Fruit fly (Drosophila melanogaster) whole organism, embryonic: ENCODE measurements around the gene Obp19c.

Experiments used
- B-H2 ChIP-seq: fragments of 200-800 bp; sonication (Bioruptor generic); optimal IDR thresholded peaks from 2 replicates; lab custom pipeline; 2018; ENCODE audit warnings: missing biosample characterization, mild to moderate bottlenecking, missing genetic modification characterization
- Bteb2 ChIP-seq: fragments of 200-800 bp; sonication (Bioruptor generic); optimal IDR thresholded peaks from 2 replicates; lab custom pipeline; 2016; ENCODE audit warnings: missing biosample characterization, missing genetic modification characterization
- CG11504 ChIP-seq: fragments of 200-800 bp; sonication (Bioruptor generic); optimal IDR thresholded peaks from 3 replicates; lab custom pipeline; 2019; ENCODE audit warnings: missing biosample characterization, mild to moderate bottlenecking, missing genetic modification characterization, moderate library complexity
- CG13287 ChIP-seq: fragments of 200-800 bp; sonication (Bioruptor generic); IDR thresholded peaks from 2 replicates; pipeline ENCODE4 v1.3.6; 2022; ENCODE audit warnings: missing biosample characterization, missing genetic modification characterization; ENCODE audit not compliant: partially characterized antibody
- CG13296 ChIP-seq: fragments of 200-800 bp; sonication (Bioruptor generic); optimal IDR thresholded peaks from 3 replicates; lab custom pipeline; 2018; ENCODE audit warnings: missing biosample characterization, mild to moderate bottlenecking, missing genetic modification characterization
- CG17802 ChIP-seq: fragments of 200-800 bp; sonication (Bioruptor generic); optimal IDR thresholded peaks from 2 replicates; lab custom pipeline; 2018; ENCODE audit warnings: missing biosample characterization, mild to moderate bottlenecking, missing genetic modification characterization, moderate library complexity
- CG2116 ChIP-seq: fragments of 200-800 bp; sonication (Bioruptor generic); optimal IDR thresholded peaks from 3 replicates; lab custom pipeline; 2018; ENCODE audit warnings: missing biosample characterization, mild to moderate bottlenecking, missing genetic modification characterization
- CG31224 ChIP-seq: fragments of 200-800 bp; sonication (Bioruptor generic); IDR thresholded peaks from 2 replicates; pipeline ENCODE4 v1.3.6; 2022; ENCODE audit warnings: missing biosample characterization, missing genetic modification characterization
- CG32772 ChIP-seq: fragments of 200-800 bp; sonication (Bioruptor generic); IDR thresholded peaks from 2 replicates; pipeline ENCODE4 v1.3.6; 2022; ENCODE audit warnings: missing biosample characterization, missing genetic modification characterization
- CG34224 ChIP-seq: fragments of 200-800 bp; sonication (Bioruptor generic); IDR thresholded peaks from 3 replicates; pipeline ENCODE4 v1.3.6; 2022; ENCODE audit warnings: missing biosample characterization, missing genetic modification characterization; ENCODE audit not compliant: partially characterized antibody
- CG42726 ChIP-seq: fragments of 200-800 bp; sonication (Bioruptor generic); IDR thresholded peaks from 2 replicates; pipeline ENCODE4 v1.3.6; 2022; ENCODE audit warnings: missing biosample characterization, missing genetic modification characterization; ENCODE audit not compliant: partially characterized antibody
- CG6272 ChIP-seq: fragments of 200-800 bp; sonication (Bioruptor generic); IDR thresholded peaks from 2 replicates; pipeline ENCODE4 v1.3.6; 2022; ENCODE audit warnings: missing biosample characterization, missing genetic modification characterization
- CG6813 ChIP-seq: fragments of 200-800 bp; sonication (Bioruptor generic); optimal IDR thresholded peaks from 2 replicates; lab custom pipeline; 2017; ENCODE audit warnings: missing biosample characterization, missing genetic modification characterization, mild to moderate bottlenecking, moderate library complexity, missing genetic modification reagents
- CG8924 ChIP-seq: fragments of 200-800 bp; optimal IDR thresholded peaks from 3 replicates; lab custom pipeline; 2019; ENCODE audit warnings: missing biosample characterization, mild to moderate bottlenecking, missing genetic modification characterization, moderate library complexity
- CG8944 ChIP-seq: fragments of 200-800 bp; sonication (Bioruptor generic); optimal IDR thresholded peaks from 3 replicates; lab custom pipeline; 2016; ENCODE audit warnings: missing biosample characterization, missing genetic modification characterization
- CG9215 ChIP-seq: fragments of 200-800 bp; sonication (Bioruptor generic); IDR thresholded peaks from 2 replicates; pipeline ENCODE4 v1.3.6; 2022; ENCODE audit warnings: missing biosample characterization, missing genetic modification characterization
- Deaf1 ChIP-seq: fragments of 200-800 bp; optimal IDR thresholded peaks from 3 replicates; lab custom pipeline; 2019; ENCODE audit warnings: missing biosample characterization, mild to moderate bottlenecking, missing genetic modification characterization, moderate library complexity
- Elba2 ChIP-seq: fragments of 200-800 bp; sonication (Bioruptor generic); optimal IDR thresholded peaks from 3 replicates; lab custom pipeline; 2016; ENCODE audit warnings: missing biosample characterization, missing genetic modification characterization
- Gug ChIP-seq: fragments of 200-800 bp; sonication (Bioruptor generic); IDR thresholded peaks from 4 replicates; pipeline ENCODE4 v1.3.6; 2022; ENCODE audit warnings: missing biosample characterization, missing genetic modification characterization
- HLH4C ChIP-seq: fragments of 200-800 bp; sonication (Bioruptor generic); IDR thresholded peaks from 3 replicates; pipeline ENCODE4 v1.3.6; 2022; ENCODE audit warnings: missing biosample characterization, missing genetic modification characterization; ENCODE audit not compliant: partially characterized antibody
- Hsf ChIP-seq: fragments of 200-800 bp; sonication (Bioruptor generic); optimal IDR thresholded peaks from 3 replicates; lab custom pipeline; 2016; ENCODE audit warnings: missing biosample characterization, missing genetic modification characterization
- Med ChIP-seq: fragments of 200-800 bp; sonication (Bioruptor generic); peaks from one replicate; lab custom pipeline; 2016; ENCODE audit warnings: missing biosample characterization, missing genetic modification characterization, mild to moderate bottlenecking, inconsistent platforms, moderate library complexity
- Myb ChIP-seq: fragments of 200-800 bp; sonication (Bioruptor generic); optimal IDR thresholded peaks from 2 replicates; lab custom pipeline; 2016; ENCODE audit warnings: missing biosample characterization, missing genetic modification characterization
- Nf-YB ChIP-seq: fragments of 200-800 bp; sonication (Bioruptor generic); optimal IDR thresholded peaks from 3 replicates; lab custom pipeline; 2019; ENCODE audit warnings: missing biosample characterization, mild to moderate bottlenecking, missing genetic modification characterization, moderate library complexity
- Rfx ChIP-seq: fragments of 200-800 bp; sonication (Bioruptor generic); IDR thresholded peaks from 2 replicates; pipeline ENCODE4 v1.3.6; 2022; ENCODE audit warnings: missing biosample characterization, missing genetic modification characterization
- YL-1 ChIP-seq: fragments of 200-800 bp; sonication (Bioruptor generic); optimal IDR thresholded peaks from 3 replicates; lab custom pipeline; 2017; ENCODE audit warnings: missing biosample characterization, mild to moderate bottlenecking, missing genetic modification characterization
- ato ChIP-seq: fragments of 200-800 bp; sonication (Bioruptor generic); IDR thresholded peaks from 2 replicates; pipeline ENCODE4 v1.3.6; 2022; ENCODE audit warnings: missing biosample characterization, missing genetic modification characterization; ENCODE audit not compliant: partially characterized antibody
- cas ChIP-seq: fragments of 200-800 bp; sonication (Bioruptor generic); IDR thresholded peaks from 2 replicates; pipeline ENCODE4 v1.3.6; 2022; ENCODE audit warnings: missing biosample characterization, missing genetic modification characterization
- chif ChIP-seq, 2 experiments: fragments of 200-800 bp; sonication (Bioruptor generic); optimal IDR thresholded peaks; 3 replicates each; lab custom pipeline; 2016; ENCODE audit warnings: missing biosample characterization in 2 of 2, missing genetic modification characterization in 2 of 2
- dmrt11E ChIP-seq: fragments of 200-800 bp; sonication (Bioruptor generic); optimal IDR thresholded peaks from 3 replicates; lab custom pipeline; 2018; ENCODE audit warnings: missing biosample characterization, mild to moderate bottlenecking, missing genetic modification characterization, moderate library complexity
- eve ChIP-seq, 2 experiments: fragments of >200 bp; optimal IDR thresholded peaks; 2 replicates each; lab custom pipeline; 2017; ENCODE audit warnings: missing biosample characterization in 2 of 2, missing genetic modification characterization in 2 of 2
- eyg ChIP-seq: fragments of 200-800 bp; sonication (Bioruptor generic); optimal IDR thresholded peaks from 3 replicates; lab custom pipeline; 2016; ENCODE audit warnings: missing biosample characterization, missing genetic modification characterization
- hbn ChIP-seq: fragments of 200-800 bp; sonication (Bioruptor generic); IDR thresholded peaks from 2 replicates; pipeline ENCODE4 v1.3.6; 2022; ENCODE audit warnings: missing biosample characterization, missing genetic modification characterization; ENCODE audit not compliant: partially characterized antibody
- ind ChIP-seq: fragments of 200-800 bp; sonication (Bioruptor generic); optimal IDR thresholded peaks from 3 replicates; lab custom pipeline; 2016; ENCODE audit warnings: missing biosample characterization, missing genetic modification characterization
- jumu ChIP-seq: fragments of 200-800 bp; sonication (Bioruptor generic); optimal IDR thresholded peaks from 3 replicates; lab custom pipeline; 2016; ENCODE audit warnings: missing biosample characterization, missing genetic modification characterization
- lbe ChIP-seq: fragments of 200-800 bp; sonication (Bioruptor generic); optimal IDR thresholded peaks from 2 replicates; lab custom pipeline; 2016; ENCODE audit warnings: missing biosample characterization, mild to moderate bottlenecking, missing genetic modification characterization
- lilli ChIP-seq: fragments of 200-800 bp; sonication (Bioruptor generic); optimal IDR thresholded peaks from 3 replicates; lab custom pipeline; 2016; ENCODE audit warnings: missing biosample characterization, missing genetic modification characterization
- lola ChIP-seq, 3 experiments: fragments of >200 bp in 2 of 3; fragments of 200-800 bp in 1 of 3; sonication (Bioruptor generic) in 1 of 3; optimal IDR thresholded peaks; 2 replicates each; lab custom pipeline; 2017 to 2019; ENCODE audit warnings: missing biosample characterization in 3 of 3, missing genetic modification characterization in 3 of 3, mild to moderate bottlenecking in 1 of 3, moderate library complexity in 1 of 3
- luna ChIP-seq: fragments of 200-800 bp; sonication (Bioruptor generic); optimal IDR thresholded peaks from 2 replicates; lab custom pipeline; 2016; ENCODE audit warnings: missing biosample characterization, missing genetic modification characterization
- nerfin-2 ChIP-seq: fragments of 200-800 bp; sonication (Bioruptor generic); IDR thresholded peaks from 2 replicates; pipeline ENCODE4 v1.3.6; 2022; ENCODE audit warnings: missing biosample characterization, missing genetic modification characterization; ENCODE audit not compliant: partially characterized antibody
- prd ChIP-seq, 3 experiments: fragments of >200 bp in 2 of 3; fragments of 200-800 bp in 1 of 3; sonication (Bioruptor generic) in 1 of 3; optimal IDR thresholded peaks in 2 of 3; IDR thresholded peaks in 1 of 3; 2 replicates in 2 of 3; 3 replicates in 1 of 3; pipeline versions ENCODE4 v1.3.6 to Lab custom; 2017 to 2022; ENCODE audit warnings: missing biosample characterization in 1 of 3, missing genetic modification characterization in 1 of 3
- ro ChIP-seq: fragments of 200-800 bp; sonication (Bioruptor generic); IDR thresholded peaks from 2 replicates; pipeline ENCODE4 v1.3.6; 2022; ENCODE audit warnings: missing biosample characterization, missing genetic modification characterization
- sens ChIP-seq: fragments of 200-800 bp; sonication (Bioruptor generic); peaks from one replicate; lab custom pipeline; 2016; ENCODE audit warnings: missing biosample characterization, missing genetic modification characterization
- shn ChIP-seq: fragments of 200-800 bp; sonication (Bioruptor generic); optimal IDR thresholded peaks from 3 replicates; lab custom pipeline; 2016; ENCODE audit warnings: missing biosample characterization, missing genetic modification characterization
- sna ChIP-seq: fragments of 200-800 bp; sonication (Bioruptor generic); IDR thresholded peaks from 2 replicates; pipeline ENCODE4 v1.3.6; 2022; ENCODE audit warnings: missing biosample characterization, missing genetic modification characterization; ENCODE audit not compliant: partially characterized antibody
- ssp ChIP-seq: fragments of 200-800 bp; sonication (Bioruptor generic); IDR thresholded peaks from 2 replicates; pipeline ENCODE4 v1.3.6; 2022; ENCODE audit warnings: missing biosample characterization, missing genetic modification characterization
- stwl ChIP-seq: fragments of 200-800 bp; sonication (Bioruptor generic); optimal IDR thresholded peaks from 3 replicates; lab custom pipeline; 2018; ENCODE audit warnings: missing biosample characterization, mild to moderate bottlenecking, missing genetic modification characterization, moderate library complexity
- tna ChIP-seq: fragments of 200-800 bp; sonication (Bioruptor generic); IDR thresholded peaks from 2 replicates; pipeline ENCODE4 v1.3.6; 2022; ENCODE audit warnings: missing biosample characterization, missing genetic modification characterization; ENCODE audit not compliant: partially characterized antibody
- vnd ChIP-seq: fragments of 200-800 bp; sonication (Bioruptor generic); IDR thresholded peaks from 3 replicates; pipeline ENCODE4 v1.3.6; 2022; ENCODE audit warnings: missing biosample characterization, missing genetic modification characterization; ENCODE audit not compliant: partially characterized antibody

Obp19c gene

dm6 chrX:20423747-20424165, 5.0 kb upstream of the Obp19c start, which contains the start of the genes Pp4-19C and cactin (continued):
- no peak for TF ChIP-seq B-H2 (GFP tag; lab: Kevin White, UChicago)
- TF ChIP-seq Gug (GFP tag; lab: Robert Waterston, UW), result peak; percentile 13; the same call in 1 of the 4 replicates
- TF ChIP-seq eve (GFP tag; optimal IDR thresholded peaks at IDR 0.05; lab: Kevin White, UChicago), result no peak
- peak; percentile 61; the same call in 1 of the 2 replicates for TF ChIP-seq CG42726 (GFP tag; lab: Robert Waterston, UW)
- TF ChIP-seq Nf-YB (GFP tag; lab: Kevin White, UChicago), result peak; percentile 48
- TF ChIP-seq lbe (GFP tag; lab: Kevin White, UChicago), result peak; percentile 6
- peak; percentile 3 for TF ChIP-seq Bteb2 (GFP tag; lab: Kevin White, UChicago)
- no peak for TF ChIP-seq Deaf1 (tag; lab: Kevin White, UChicago)
- peak; percentile 95 for TF ChIP-seq HLH4C (GFP tag; lab: Robert Waterston, UW)
- no peak for TF ChIP-seq CG6813 (GFP tag; lab: Kevin White, UChicago)
- peak; percentile 74 for TF ChIP-seq ato (GFP tag; lab: Robert Waterston, UW)
- TF ChIP-seq CG17802 (tag; lab: Kevin White, UChicago), result peak; percentile 22
- TF ChIP-seq lilli, result peak; percentile 45
- no peak for TF ChIP-seq eyg
- no peak for TF ChIP-seq CG11504 (tag; lab: Kevin White, UChicago)
- peak; percentile 36 for TF ChIP-seq Hsf (GFP tag; lab: Kevin White, UChicago)
- TF ChIP-seq CG13296 (GFP tag; lab: Kevin White, UChicago), result no peak
- peak; percentile 79 for TF ChIP-seq sens (GFP tag; lab: Kevin White, UChicago)
- peak; percentile 40 for TF ChIP-seq CG8924 (tag; lab: Kevin White, UChicago)
- TF ChIP-seq ssp (GFP tag; lab: Robert Waterston, UW), result peak; percentile 88
- TF ChIP-seq stwl (tag; lab: Kevin White, UChicago), result peak; percentile 59
- TF ChIP-seq CG34224, result peak; percentile 83
- TF ChIP-seq CG2116 (GFP tag; lab: Kevin White, UChicago), result peak; percentile 81
- peak; percentile 86 for TF ChIP-seq nerfin-2 (GFP tag; lab: Robert Waterston, UW)
- peak; percentile 22 for TF ChIP-seq Myb (GFP tag; lab: Kevin White, UChicago)
- peak; percentile 61; the same call in 1 of the 2 replicates for TF ChIP-seq tna
- TF ChIP-seq sna, result peak; percentile 86
- TF ChIP-seq jumu, result peak; percentile 7
- TF ChIP-seq prd (optimal IDR thresholded peaks at IDR 0.05; lab: Kevin White, UChicago), result no peak
- TF ChIP-seq prd (GFP tag; IDR thresholded peaks at IDR 0.05; lab: Robert Waterston, UW), result peak; percentile 40; the same call in 1 of the 3 replicates
- TF ChIP-seq shn (GFP tag; lab: Kevin White, UChicago), result peak; percentile 1
- peak; percentile 17 for TF ChIP-seq ind
- peak; percentile 61 for TF ChIP-seq hbn (GFP tag; lab: Robert Waterston, UW)
- peak; percentile 41 for TF ChIP-seq CG8944 (GFP tag; lab: Kevin White, UChicago)
- TF ChIP-seq CG31224 (GFP tag; lab: Robert Waterston, UW), result no peak
- TF ChIP-seq CG32772 (GFP tag; lab: Robert Waterston, UW), result no peak
- TF ChIP-seq cas (GFP tag; lab: Robert Waterston, UW), result no peak
- TF ChIP-seq Rfx (GFP tag; lab: Robert Waterston, UW), result peak; percentile 30; the same call in 1 of the 2 replicates
- peak; percentile 88 for TF ChIP-seq Med
- TF ChIP-seq YL-1 (GFP tag; lab: Kevin White, UChicago), result peak; percentile 79
- TF ChIP-seq luna (GFP tag; lab: Kevin White, UChicago), result no peak
- peak; percentile 86 for TF ChIP-seq CG13287 (GFP tag; lab: Robert Waterston, UW)
- TF ChIP-seq lola (GFP tag; optimal IDR thresholded peaks at IDR 0.05; lab: Kevin White, UChicago), result peak in 1 of 3 experiments; percentile 29
- peak; percentile 11; the same call in 1 of the 2 replicates for TF ChIP-seq CG6272 (GFP tag; lab: Robert Waterston, UW)
- peak; percentile 28 for TF ChIP-seq dmrt11E
- TF ChIP-seq ro (GFP tag; lab: Robert Waterston, UW), result no peak
- peak; percentile 30; the same call in 1 of the 2 replicates for TF ChIP-seq CG9215 (GFP tag; lab: Robert Waterston, UW)
- TF ChIP-seq Elba2, result peak; percentile 30
- peak in 1 of 2 experiments; percentile 21 for TF ChIP-seq chif (GFP tag; optimal IDR thresholded peaks at IDR 0.05; lab: Kevin White, UChicago)
- peak; percentile 90 for TF ChIP-seq vnd (GFP tag; lab: Robert Waterston, UW)
